Fruit fly (Drosophila melanogaster) whole organism, prepupa: Measurements from ENCODE around the gene Wbp2.

Source experiments
- Blimp-1 ChIP-seq: fragments of 200-800 bp; sonication (Bioruptor generic); optimal IDR thresholded peaks from 3 replicates; lab custom pipeline; 2017; ENCODE audit warnings: missing biosample characterization, missing genetic modification characterization, mild to moderate bottlenecking, moderate library complexity, missing genetic modification reagents
- CG11762 ChIP-seq: fragments of 200-800 bp; sonication (Bioruptor generic); optimal IDR thresholded peaks from 3 replicates; lab custom pipeline; 2016; ENCODE audit warnings: missing biosample characterization, missing genetic modification characterization; ENCODE audit not compliant: insufficient read depth
- CG15336 ChIP-seq: fragments of 200-800 bp; sonication (Bioruptor generic); IDR thresholded peaks from 2 replicates; pipeline ENCODE4 v1.3.6; 2022; ENCODE audit warnings: missing biosample characterization, missing genetic modification characterization
- CG6854 ChIP-seq: fragments of 200-800 bp; sonication (Bioruptor generic); optimal IDR thresholded peaks from 2 replicates; lab custom pipeline; 2017; ENCODE audit warnings: missing biosample characterization, mild to moderate bottlenecking, missing genetic modification characterization
- CG8632 ChIP-seq: fragments of 200-800 bp; sonication (Bioruptor generic); optimal IDR thresholded peaks from 3 replicates; lab custom pipeline; 2016; ENCODE audit warnings: missing biosample characterization, missing genetic modification characterization
- Ets96B ChIP-seq: fragments of 200-800 bp; optimal IDR thresholded peaks from 2 replicates; lab custom pipeline; 2019; ENCODE audit warnings: missing biosample characterization, mild to moderate bottlenecking, missing genetic modification characterization, moderate library complexity
- Sox102F ChIP-seq: fragments of 200-800 bp; sonication (Bioruptor generic); optimal IDR thresholded peaks from 2 replicates; lab custom pipeline; 2016; ENCODE audit warnings: missing biosample characterization, mild to moderate bottlenecking, missing genetic modification characterization
- topi ChIP-seq: fragments of 200-800 bp; sonication (Bioruptor generic); optimal IDR thresholded peaks from 3 replicates; lab custom pipeline; 2016; ENCODE audit warnings: missing biosample characterization, missing genetic modification characterization

dm6 chr3L:12803159-12804034 lies 46.6 kb upstream of the Wbp2 start:
- 0 out of 2 replicates have a peak, but pooled peaks have one; percentile 22 for TF ChIP-seq CG15336 (GFP tag; lab: Robert Waterston, UW)
- TF ChIP-seq CG8632 (GFP tag; lab: Kevin White, UChicago) = peak; percentile 35
- TF ChIP-seq Sox102F (GFP tag; lab: Kevin White, UChicago) = no peak
- no peak for TF ChIP-seq Blimp-1 (GFP tag; lab: Kevin White, UChicago)
- no peak for TF ChIP-seq CG11762 (GFP tag; lab: Kevin White, UChicago)
- no peak for TF ChIP-seq Ets96B (tag; lab: Kevin White, UChicago)
- peak; percentile 30 for TF ChIP-seq topi
- no peak for TF ChIP-seq CG6854 (GFP tag; lab: Kevin White, UChicago)
